Fruit fly (Drosophila melanogaster): ENCODE measurements around the gene CG32640.

CG32640 gene

DNA sequence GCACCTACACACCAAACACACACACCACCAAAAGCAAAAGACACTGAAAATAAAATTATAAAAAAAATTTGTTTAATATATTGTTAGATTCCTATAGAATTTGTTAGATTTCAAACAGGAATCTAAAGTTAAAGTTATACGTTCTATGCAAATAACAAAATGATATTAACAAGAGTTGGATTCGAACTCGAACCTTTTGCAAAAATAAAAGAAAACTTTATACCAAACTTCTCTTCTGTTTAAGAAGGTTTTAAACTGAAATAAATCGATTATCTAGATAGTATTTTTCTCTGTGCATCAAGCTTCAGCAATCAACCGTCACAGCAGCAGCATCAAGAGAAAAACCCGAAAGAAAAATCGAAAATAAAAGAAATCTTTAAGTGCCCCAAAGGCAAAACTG, 48.7 kb downstream of the CG32640 start (continued):
- peak; percentile 35 for TF ChIP-seq CG11762 (GFP tag; optimal IDR thresholded peaks at IDR 0.05; ENCODE audit: insufficient read depth)
- peak; percentile 44 for TF ChIP-seq spab (GFP tag; optimal IDR thresholded peaks at IDR 0.05)
- peak; percentile 27 for TF ChIP-seq Sox14 (GFP tag; optimal IDR thresholded peaks at IDR 0.05)
- peak; percentile 94 for TF ChIP-seq Eip78C (GFP tag)
- peak; percentile 62 for TF ChIP-seq Lpt (GFP tag; optimal IDR thresholded peaks at IDR 0.05)
- no peak for TF ChIP-seq CG6854 (GFP tag; optimal IDR thresholded peaks at IDR 0.05)
- peak; percentile 63 for TF ChIP-seq CG3032 (tag; optimal IDR thresholded peaks at IDR 0.05)
- no peak for TF ChIP-seq Blimp-1 (GFP tag; optimal IDR thresholded peaks at IDR 0.05)
- TF ChIP-seq CG9139 (GFP tag; optimal IDR thresholded peaks at IDR 0.05), result no peak
- TF ChIP-seq Ets96B (tag; optimal IDR thresholded peaks at IDR 0.05), result peak; percentile 59
- TF ChIP-seq CG4318 (GFP tag; optimal IDR thresholded peaks at IDR 0.05), result peak; percentile 71
- peak; percentile 71 for TF ChIP-seq achi (GFP tag; optimal IDR thresholded peaks at IDR 0.05)
- TF ChIP-seq dsx (GFP tag; optimal IDR thresholded peaks at IDR 0.05; ENCODE audit: poor library complexity, severe bottlenecking), result no peak
- peak; percentile 76 for TF ChIP-seq CG6276 (GFP tag; optimal IDR thresholded peaks at IDR 0.05)
- no peak for TF ChIP-seq Eip93F (GFP tag; optimal IDR thresholded peaks at IDR 0.05)
- peak; percentile 48 for TF ChIP-seq CG10669 (GFP tag; optimal IDR thresholded peaks at IDR 0.05)
- peak; percentile 58 for TF ChIP-seq CG16779 (tag; optimal IDR thresholded peaks at IDR 0.05)
- TF ChIP-seq vri (GFP tag; optimal IDR thresholded peaks at IDR 0.05), result no peak
- peak; percentile 18 for TF ChIP-seq lz (GFP tag; optimal IDR thresholded peaks at IDR 0.05)
- TF ChIP-seq Gug (GFP tag; IDR thresholded peaks at IDR 0.05), result peak; percentile 47; the same call in 1 of the 2 replicates
- TF ChIP-seq CG6163 (GFP tag; IDR thresholded peaks at IDR 0.05), result peak; percentile 30; the same call in 1 of the 3 replicates
- no peak for TF ChIP-seq Sox15 (GFP tag; optimal IDR thresholded peaks at IDR 0.05)
- TF ChIP-seq cyc (GFP tag; optimal IDR thresholded peaks at IDR 0.05), result peak; percentile 6
- TF ChIP-seq esn (GFP tag; optimal IDR thresholded peaks at IDR 0.05), result peak; percentile 32
- peak; percentile 57 for TF ChIP-seq pdm3 (GFP tag; optimal IDR thresholded peaks at IDR 0.05)
- peak; percentile 82 for TF ChIP-seq CG8119 (GFP tag; IDR thresholded peaks at IDR 0.05)
- TF ChIP-seq CG1621 (tag; optimal IDR thresholded peaks at IDR 0.05), result no peak
- peak; percentile 56 for TF ChIP-seq CG3919 (GFP tag; optimal IDR thresholded peaks at IDR 0.05)
- peak; percentile 50 to 60 for TF ChIP-seq ss (GFP tag; optimal IDR thresholded peaks at IDR 0.05)
- TF ChIP-seq CG7368 (GFP tag; optimal IDR thresholded peaks at IDR 0.05), result peak; percentile 59
- TF ChIP-seq CG34406 (GFP tag; optimal IDR thresholded peaks at IDR 0.05), result peak; percentile 38

DNA sequence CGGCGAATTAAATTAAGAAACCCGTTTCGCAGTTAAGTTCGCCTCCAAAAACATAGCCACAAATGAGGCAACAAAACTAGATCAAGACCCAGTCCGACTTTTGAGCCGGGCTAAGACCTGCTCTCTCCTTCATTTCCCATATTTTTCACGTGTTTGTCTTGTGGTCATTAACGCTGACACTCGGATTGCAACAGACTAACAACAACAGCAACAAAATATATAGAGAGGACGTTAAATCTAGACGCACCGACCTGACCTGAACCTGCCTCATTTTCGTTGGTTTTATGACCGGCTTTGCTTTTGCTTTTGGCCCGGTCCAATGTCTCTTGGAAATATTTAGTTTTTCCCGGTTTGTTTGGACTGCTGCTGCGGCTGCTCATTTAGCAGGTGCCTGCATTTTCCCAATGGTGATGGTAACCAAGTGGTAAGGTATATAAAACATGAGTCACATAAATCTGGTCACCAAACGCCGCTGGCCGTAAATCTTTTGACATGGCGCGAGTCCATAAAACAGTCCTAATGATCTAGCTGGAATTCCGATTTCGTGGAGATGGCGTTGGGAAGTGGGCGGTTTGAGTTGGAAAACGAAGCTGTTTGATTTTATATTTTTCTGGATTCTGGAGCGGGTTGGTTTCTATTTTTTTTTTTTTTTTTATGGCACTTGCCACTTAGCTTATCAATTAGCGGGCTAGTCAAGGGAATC, 49.9 kb downstream of the CG32640 start:
- TF ChIP-seq Hr38 (GFP tag; optimal IDR thresholded peaks at IDR 0.05) (no peak), CG15336 (GFP tag; IDR thresholded peaks at IDR 0.05) (no peak), CG8119 (GFP tag; IDR thresholded peaks at IDR 0.05) (no peak), CG16779 (tag; optimal IDR thresholded peaks at IDR 0.05) (no peak), Sox102F (GFP tag; optimal IDR thresholded peaks at IDR 0.05) (no peak), lz (GFP tag; optimal IDR thresholded peaks at IDR 0.05) (no peak), vri (GFP tag; optimal IDR thresholded peaks at IDR 0.05) (no peak), CG31627 (GFP tag; optimal IDR thresholded peaks at IDR 0.05) (no peak), CG10631 (GFP tag; optimal IDR thresholded peaks at IDR 0.05) (no peak)

Measured in whole organism, prepupa.